Fruit fly (Drosophila melanogaster) whole organism, embryonic: ENCODE measurements around the gene TotM.

Experiments
- CG11247 ChIP-seq: fragments of 200-800 bp; sonication (Bioruptor generic); IDR thresholded peaks from 2 replicates; pipeline ENCODE4 v1.3.6; 2022; ENCODE audit warnings: missing biosample characterization, missing genetic modification characterization
- CG11560 ChIP-seq: fragments of 200-800 bp; sonication (Bioruptor generic); IDR thresholded peaks from 3 replicates; pipeline ENCODE4 v1.3.6; 2022; ENCODE audit warnings: missing biosample characterization, missing genetic modification characterization
- CG12299 ChIP-seq: fragments of 200-800 bp; sonication (Bioruptor generic); optimal IDR thresholded peaks from 2 replicates; lab custom pipeline; 2018; ENCODE audit warnings: missing biosample characterization, mild to moderate bottlenecking, missing genetic modification characterization
- CG1233 ChIP-seq: fragments of 200-800 bp; sonication (Bioruptor generic); optimal IDR thresholded peaks from 4 replicates; lab custom pipeline; 2018; ENCODE audit warnings: missing biosample characterization, mild to moderate bottlenecking, missing genetic modification characterization
- CG14667 ChIP-seq: fragments of 200-800 bp; sonication (Bioruptor generic); IDR thresholded peaks from 2 replicates; pipeline ENCODE4 v1.3.6; 2022; ENCODE audit warnings: missing biosample characterization, missing genetic modification characterization
- CG14860 ChIP-seq: fragments of 200-800 bp; sonication (Bioruptor generic); IDR thresholded peaks from 3 replicates; pipeline ENCODE4 v1.3.6; 2022; ENCODE audit warnings: missing biosample characterization, missing genetic modification characterization; ENCODE audit not compliant: partially characterized antibody
- CG15011 ChIP-seq: fragments of 200-800 bp; sonication (Bioruptor generic); optimal IDR thresholded peaks from 3 replicates; lab custom pipeline; 2018; ENCODE audit warnings: missing biosample characterization, mild to moderate bottlenecking, missing genetic modification characterization
- CG15073 ChIP-seq: fragments of 200-800 bp; sonication (Bioruptor generic); optimal IDR thresholded peaks from 2 replicates; lab custom pipeline; 2016; ENCODE audit warnings: missing biosample characterization, missing genetic modification characterization
- CG17385 ChIP-seq: fragments of 200-800 bp; sonication (Bioruptor generic); optimal IDR thresholded peaks from 3 replicates; lab custom pipeline; 2018; ENCODE audit warnings: missing biosample characterization, mild to moderate bottlenecking, missing genetic modification characterization
- CG2889 ChIP-seq: fragments of 200-800 bp; sonication (Bioruptor generic); IDR thresholded peaks from 3 replicates; pipeline ENCODE4 v1.3.6; 2022; ENCODE audit warnings: missing biosample characterization, missing genetic modification characterization
- CG4424 ChIP-seq: fragments of 200-800 bp; sonication (Bioruptor generic); optimal IDR thresholded peaks from 3 replicates; lab custom pipeline; 2016; ENCODE audit warnings: missing biosample characterization, missing genetic modification characterization
- CG4707 ChIP-seq: fragments of 200-800 bp; sonication (Bioruptor generic); optimal IDR thresholded peaks from 2 replicates; lab custom pipeline; 2018; ENCODE audit warnings: missing biosample characterization, mild to moderate bottlenecking, missing genetic modification characterization, moderate library complexity
- CG4820 ChIP-seq: fragments of 200-800 bp; sonication (Bioruptor generic); optimal IDR thresholded peaks from 3 replicates; lab custom pipeline; 2016; ENCODE audit warnings: missing biosample characterization, missing genetic modification characterization
- CG6689 ChIP-seq: fragments of 200-800 bp; sonication (Bioruptor generic); IDR thresholded peaks from 2 replicates; pipeline ENCODE4 v1.3.6; 2022; ENCODE audit warnings: missing biosample characterization, missing genetic modification characterization
- CG6791 ChIP-seq: fragments of 200-800 bp; sonication (Bioruptor generic); IDR thresholded peaks from 3 replicates; pipeline ENCODE4 v1.3.6; 2022; ENCODE audit warnings: missing biosample characterization, missing genetic modification characterization; ENCODE audit not compliant: partially characterized antibody
- CG8924 ChIP-seq: fragments of 200-800 bp; optimal IDR thresholded peaks from 3 replicates; lab custom pipeline; 2019; ENCODE audit warnings: missing biosample characterization, mild to moderate bottlenecking, missing genetic modification characterization, moderate library complexity
- CG9932 ChIP-seq: fragments of 200-800 bp; sonication (Bioruptor generic); IDR thresholded peaks from 2 replicates; pipeline ENCODE4 v1.3.6; 2022; ENCODE audit warnings: missing biosample characterization, missing genetic modification characterization
- D19A ChIP-seq: fragments of 200-800 bp; optimal IDR thresholded peaks from 3 replicates; lab custom pipeline; 2019; ENCODE audit warnings: missing biosample characterization, mild to moderate bottlenecking, missing genetic modification characterization, moderate library complexity
- Dip2 ChIP-seq: fragments of 200-800 bp; sonication (Bioruptor generic); IDR thresholded peaks from 2 replicates; pipeline ENCODE4 v1.3.6; 2022; ENCODE audit warnings: missing biosample characterization, missing genetic modification characterization
- ERR ChIP-seq: fragments of 200-800 bp; sonication (Bioruptor generic); optimal IDR thresholded peaks from 2 replicates; lab custom pipeline; 2016; ENCODE audit warnings: missing biosample characterization, missing genetic modification characterization
- Gsc ChIP-seq: fragments of 200-800 bp; sonication (Bioruptor generic); IDR thresholded peaks from 2 replicates; pipeline ENCODE4 v1.3.6; 2022; ENCODE audit warnings: missing biosample characterization, missing genetic modification characterization
- Hsf ChIP-seq: fragments of 200-800 bp; sonication (Bioruptor generic); optimal IDR thresholded peaks from 3 replicates; lab custom pipeline; 2016; ENCODE audit warnings: missing biosample characterization, missing genetic modification characterization
- Med ChIP-seq: fragments of 200-800 bp; sonication (Bioruptor generic); peaks from one replicate; lab custom pipeline; 2016; ENCODE audit warnings: missing biosample characterization, missing genetic modification characterization, mild to moderate bottlenecking, inconsistent platforms, moderate library complexity
- Oaz ChIP-seq: fragments of 200-800 bp; sonication (Bioruptor generic); IDR thresholded peaks from 2 replicates; pipeline ENCODE4 v1.3.6; 2022; ENCODE audit warnings: missing biosample characterization, missing genetic modification characterization
- Side ChIP-seq: fragments of 200-800 bp; sonication (Bioruptor generic); optimal IDR thresholded peaks from 2 replicates; lab custom pipeline; 2016; ENCODE audit warnings: missing biosample characterization, missing genetic modification characterization
- Six4 ChIP-seq: fragments of 200-800 bp; sonication (Bioruptor generic); optimal IDR thresholded peaks from 2 replicates; lab custom pipeline; 2016; ENCODE audit warnings: missing biosample characterization, missing genetic modification characterization
- Sox100B ChIP-seq: fragments of 200-800 bp; sonication (Bioruptor generic); optimal IDR thresholded peaks from 3 replicates; lab custom pipeline; 2018; ENCODE audit warnings: missing biosample characterization, mild to moderate bottlenecking, missing genetic modification characterization
- Vsx1 ChIP-seq: fragments of 200-800 bp; sonication (Bioruptor generic); optimal IDR thresholded peaks from 2 replicates; lab custom pipeline; 2017; ENCODE audit warnings: missing biosample characterization, mild to moderate bottlenecking, missing genetic modification characterization, missing genetic modification reagents
- bowl ChIP-seq: fragments of 200-800 bp; sonication (Bioruptor generic); IDR thresholded peaks from 2 replicates; pipeline ENCODE4 v1.3.6; 2022; ENCODE audit warnings: missing biosample characterization, missing genetic modification characterization
- cas ChIP-seq: fragments of 200-800 bp; sonication (Bioruptor generic); IDR thresholded peaks from 2 replicates; pipeline ENCODE4 v1.3.6; 2022; ENCODE audit warnings: missing biosample characterization, missing genetic modification characterization
- crc ChIP-seq: fragments of 200-800 bp; sonication (Bioruptor generic); optimal IDR thresholded peaks from 2 replicates; lab custom pipeline; 2016; ENCODE audit warnings: missing biosample characterization, missing genetic modification characterization
- crp ChIP-seq, 2 experiments: fragments of 200-800 bp; sonication (Bioruptor generic); optimal IDR thresholded peaks; 2 replicates in 1 of 2; 3 replicates in 1 of 2; lab custom pipeline; 2017; ENCODE audit warnings: missing biosample characterization in 2 of 2, missing genetic modification characterization in 2 of 2, mild to moderate bottlenecking in 1 of 2, moderate library complexity in 1 of 2
- dpn ChIP-seq, 2 experiments: fragments of 200-800 bp; sonication (Bioruptor generic); optimal IDR thresholded peaks; 3 replicates each; lab custom pipeline; 2016; ENCODE audit warnings: missing biosample characterization in 2 of 2, missing genetic modification characterization in 2 of 2
- eve ChIP-seq, 2 experiments: fragments of >200 bp; optimal IDR thresholded peaks; 2 replicates each; lab custom pipeline; 2017; ENCODE audit warnings: missing biosample characterization in 2 of 2, missing genetic modification characterization in 2 of 2
- ewg ChIP-seq: fragments of 200-800 bp; sonication (Bioruptor generic); optimal IDR thresholded peaks from 3 replicates; lab custom pipeline; 2017; ENCODE audit warnings: mild to moderate bottlenecking, missing biosample characterization, missing genetic modification reagents, missing genetic modification characterization
- exex ChIP-seq: fragments of 200-800 bp; sonication (Bioruptor generic); optimal IDR thresholded peaks from 4 replicates; lab custom pipeline; 2018; ENCODE audit warnings: missing biosample characterization, mild to moderate bottlenecking, missing genetic modification characterization, moderate library complexity
- fd64A ChIP-seq: fragments of 200-800 bp; sonication (Bioruptor generic); optimal IDR thresholded peaks from 3 replicates; lab custom pipeline; 2018; ENCODE audit warnings: missing biosample characterization, mild to moderate bottlenecking, missing genetic modification characterization
- gsb ChIP-seq: fragments of 200-800 bp; sonication (Bioruptor generic); IDR thresholded peaks from 2 replicates; pipeline ENCODE4 v1.3.6; 2022; ENCODE audit warnings: missing biosample characterization, missing genetic modification characterization
- ham ChIP-seq: fragments of 200-800 bp; sonication (Bioruptor generic); IDR thresholded peaks from 2 replicates; pipeline ENCODE4 v1.3.6; 2022; ENCODE audit warnings: missing biosample characterization, missing genetic modification characterization
- lab ChIP-seq: fragments of 200-800 bp; sonication (Bioruptor generic); optimal IDR thresholded peaks from 3 replicates; lab custom pipeline; 2017; ENCODE audit warnings: missing biosample characterization, missing genetic modification characterization, mild to moderate bottlenecking, moderate library complexity, missing genetic modification reagents
- lbe ChIP-seq: fragments of 200-800 bp; sonication (Bioruptor generic); optimal IDR thresholded peaks from 2 replicates; lab custom pipeline; 2016; ENCODE audit warnings: missing biosample characterization, mild to moderate bottlenecking, missing genetic modification characterization
- mld ChIP-seq: fragments of 200-800 bp; sonication (Bioruptor generic); IDR thresholded peaks from 3 replicates; pipeline ENCODE4 v1.3.6; 2022; ENCODE audit warnings: missing biosample characterization, missing genetic modification characterization; ENCODE audit not compliant: partially characterized antibody
- nerfin-2 ChIP-seq: fragments of 200-800 bp; sonication (Bioruptor generic); IDR thresholded peaks from 2 replicates; pipeline ENCODE4 v1.3.6; 2022; ENCODE audit warnings: missing biosample characterization, missing genetic modification characterization; ENCODE audit not compliant: partially characterized antibody
- oc ChIP-seq: fragments of 200-800 bp; sonication (Bioruptor generic); optimal IDR thresholded peaks from 2 replicates; lab custom pipeline; 2018; ENCODE audit warnings: missing biosample characterization, mild to moderate bottlenecking, missing genetic modification characterization, moderate library complexity
- org-1 ChIP-seq: fragments of 200-800 bp; sonication (Bioruptor generic); optimal IDR thresholded peaks from 2 replicates; lab custom pipeline; 2017; ENCODE audit warnings: missing biosample characterization, missing genetic modification characterization
- pho ChIP-seq: fragments of 200-800 bp; sonication (Bioruptor generic); optimal IDR thresholded peaks from 2 replicates; lab custom pipeline; 2016; ENCODE audit warnings: missing biosample characterization, missing genetic modification characterization
- pzg ChIP-seq: fragments of 200-800 bp; sonication (Bioruptor generic); optimal IDR thresholded peaks from 3 replicates; lab custom pipeline; 2018; ENCODE audit warnings: missing biosample characterization, mild to moderate bottlenecking, missing genetic modification characterization, moderate library complexity
- run ChIP-seq: fragments of 200-800 bp; sonication (Bioruptor generic); optimal IDR thresholded peaks from 3 replicates; lab custom pipeline; 2018; ENCODE audit warnings: missing biosample characterization, mild to moderate bottlenecking, missing genetic modification characterization
- sens ChIP-seq: fragments of 200-800 bp; sonication (Bioruptor generic); peaks from one replicate; lab custom pipeline; 2016; ENCODE audit warnings: missing biosample characterization, missing genetic modification characterization
- sqz ChIP-seq: fragments of 200-800 bp; sonication (Bioruptor generic); optimal IDR thresholded peaks from 3 replicates; lab custom pipeline; 2018; ENCODE audit warnings: missing biosample characterization, mild to moderate bottlenecking, missing genetic modification characterization

TotM gene

DNA sequence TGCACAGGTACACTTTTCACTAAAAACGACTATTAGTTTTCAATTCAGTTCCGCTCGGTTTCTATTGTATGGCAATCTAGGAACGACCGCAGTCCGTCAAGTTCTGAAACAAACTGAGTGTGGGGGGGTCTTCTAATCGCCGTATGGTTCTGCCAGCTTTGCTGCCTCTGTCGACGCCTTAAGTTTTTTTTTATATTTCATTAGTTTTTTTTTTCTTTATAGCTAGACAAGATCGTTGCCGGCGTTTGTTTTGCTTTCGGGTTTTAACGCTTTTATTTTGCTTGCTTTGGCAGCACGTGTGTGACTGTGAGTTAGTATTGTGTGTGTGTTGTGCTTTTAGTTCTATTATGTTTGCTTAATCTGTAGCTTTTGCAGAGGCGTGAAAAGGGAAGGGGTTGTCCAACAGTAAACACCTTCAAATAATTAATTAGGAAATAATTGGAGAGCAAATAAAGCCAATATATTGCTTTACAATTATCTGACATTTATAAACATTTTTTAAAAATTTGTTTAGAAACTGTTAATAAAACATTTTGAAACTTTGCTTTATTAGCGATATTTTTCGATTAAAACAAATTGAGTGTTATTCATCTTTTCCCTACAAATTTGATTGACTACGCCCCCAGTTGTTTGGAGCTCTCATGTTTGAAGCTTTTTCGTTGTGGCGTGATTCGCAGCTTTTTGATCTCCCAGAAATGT is 12.6 kb downstream of the TotM start, which contains the start of gene Acsf2 (continued):
- TF ChIP-seq fd64A (GFP tag; lab: Kevin White, UChicago) = no peak
- no peak for TF ChIP-seq CG6791 (GFP tag; lab: Robert Waterston, UW)
- TF ChIP-seq CG4707 (GFP tag; lab: Kevin White, UChicago) = no peak
- TF ChIP-seq D19A (tag; lab: Kevin White, UChicago) = peak; percentile 84
- TF ChIP-seq Gsc = peak; percentile 57
- TF ChIP-seq dpn (GFP tag; optimal IDR thresholded peaks at IDR 0.05; lab: Kevin White, UChicago) = peak; percentile 95 to 96
- TF ChIP-seq CG11247 (GFP tag; lab: Robert Waterston, UW) = peak; percentile 96
- peak; percentile 90 for TF ChIP-seq CG4424 (GFP tag; lab: Kevin White, UChicago)
- TF ChIP-seq crc (GFP tag; lab: Kevin White, UChicago) = peak; percentile 89
- peak; percentile 90 for TF ChIP-seq CG17385 (GFP tag; lab: Kevin White, UChicago)
- peak; percentile 98 for TF ChIP-seq CG8924
- peak; percentile 60 for TF ChIP-seq sqz (GFP tag; lab: Kevin White, UChicago)
- peak; percentile 83 for TF ChIP-seq Six4 (GFP tag; lab: Kevin White, UChicago)
- peak; percentile 62; the same call in 1 of the 2 replicates for TF ChIP-seq Dip2 (GFP tag; lab: Robert Waterston, UW)
- peak; percentile 83 for TF ChIP-seq CG4820 (GFP tag; lab: Kevin White, UChicago)
- peak; percentile 95 for TF ChIP-seq org-1 (GFP tag; lab: Kevin White, UChicago)
- TF ChIP-seq ewg (GFP tag; lab: Kevin White, UChicago) = peak; percentile 59
- peak; percentile 94 for TF ChIP-seq CG12299
- peak; percentile 99 for TF ChIP-seq lab (GFP tag; lab: Kevin White, UChicago)
- peak; percentile 92 for TF ChIP-seq Side
- TF ChIP-seq Hsf (GFP tag; lab: Kevin White, UChicago) = peak; percentile 96
- peak; percentile 21 for TF ChIP-seq pzg (GFP tag; lab: Kevin White, UChicago)
- no peak for TF ChIP-seq lbe (GFP tag; lab: Kevin White, UChicago)
- no peak for TF ChIP-seq mld
- TF ChIP-seq exex (tag; lab: Kevin White, UChicago) = peak; percentile 93
- peak; percentile 98 for TF ChIP-seq CG9932 (GFP tag; lab: Robert Waterston, UW)
- TF ChIP-seq CG6689 = peak; percentile 95
- peak; percentile 92 for TF ChIP-seq CG14667 (GFP tag; lab: Robert Waterston, UW)
- no peak for TF ChIP-seq nerfin-2 (GFP tag; lab: Robert Waterston, UW)
- peak; percentile 95 for TF ChIP-seq cas (GFP tag; lab: Robert Waterston, UW)
- no peak for TF ChIP-seq CG14860 (GFP tag; lab: Robert Waterston, UW)
- TF ChIP-seq eve (GFP tag; optimal IDR thresholded peaks at IDR 0.05; lab: Kevin White, UChicago) = peak in 1 of 2 experiments; percentile 89
- peak; percentile 87 for TF ChIP-seq Sox100B (GFP tag; lab: Kevin White, UChicago)
- TF ChIP-seq ham (GFP tag; lab: Robert Waterston, UW) = peak; percentile 95
- TF ChIP-seq run (tag; lab: Kevin White, UChicago) = peak; percentile 89
- peak; percentile 88 for TF ChIP-seq Vsx1 (GFP tag; lab: Kevin White, UChicago)
- TF ChIP-seq CG2889 = peak; percentile 90
- peak; percentile 93 for TF ChIP-seq ERR (GFP tag; lab: Kevin White, UChicago)
- TF ChIP-seq CG15073 (GFP tag; lab: Kevin White, UChicago) = peak; percentile 27
- TF ChIP-seq gsb (GFP tag; lab: Robert Waterston, UW) = peak; percentile 97
- TF ChIP-seq Med (GFP tag; lab: Kevin White, UChicago) = peak; percentile 99
- TF ChIP-seq CG11560 = peak; percentile 91
- TF ChIP-seq pho (GFP tag; lab: Kevin White, UChicago) = peak; percentile 99
- TF ChIP-seq crp (GFP tag; optimal IDR thresholded peaks at IDR 0.05; lab: Kevin White, UChicago) = peak in 1 of 2 experiments; percentile 45
- TF ChIP-seq oc (tag; lab: Kevin White, UChicago) = peak; percentile 17
- TF ChIP-seq sens (GFP tag; lab: Kevin White, UChicago) = peak; percentile 88
- TF ChIP-seq CG1233 = peak; percentile 95
- peak; percentile 98 for TF ChIP-seq CG15011 (GFP tag; lab: Kevin White, UChicago)
- TF ChIP-seq bowl (GFP tag; lab: Robert Waterston, UW) = peak; percentile 64
- peak; percentile 91 for TF ChIP-seq Oaz (GFP tag; lab: Robert Waterston, UW)
